Fruit fly (Drosophila melanogaster): ENCODE measurements around the gene CG10185.

DNA sequence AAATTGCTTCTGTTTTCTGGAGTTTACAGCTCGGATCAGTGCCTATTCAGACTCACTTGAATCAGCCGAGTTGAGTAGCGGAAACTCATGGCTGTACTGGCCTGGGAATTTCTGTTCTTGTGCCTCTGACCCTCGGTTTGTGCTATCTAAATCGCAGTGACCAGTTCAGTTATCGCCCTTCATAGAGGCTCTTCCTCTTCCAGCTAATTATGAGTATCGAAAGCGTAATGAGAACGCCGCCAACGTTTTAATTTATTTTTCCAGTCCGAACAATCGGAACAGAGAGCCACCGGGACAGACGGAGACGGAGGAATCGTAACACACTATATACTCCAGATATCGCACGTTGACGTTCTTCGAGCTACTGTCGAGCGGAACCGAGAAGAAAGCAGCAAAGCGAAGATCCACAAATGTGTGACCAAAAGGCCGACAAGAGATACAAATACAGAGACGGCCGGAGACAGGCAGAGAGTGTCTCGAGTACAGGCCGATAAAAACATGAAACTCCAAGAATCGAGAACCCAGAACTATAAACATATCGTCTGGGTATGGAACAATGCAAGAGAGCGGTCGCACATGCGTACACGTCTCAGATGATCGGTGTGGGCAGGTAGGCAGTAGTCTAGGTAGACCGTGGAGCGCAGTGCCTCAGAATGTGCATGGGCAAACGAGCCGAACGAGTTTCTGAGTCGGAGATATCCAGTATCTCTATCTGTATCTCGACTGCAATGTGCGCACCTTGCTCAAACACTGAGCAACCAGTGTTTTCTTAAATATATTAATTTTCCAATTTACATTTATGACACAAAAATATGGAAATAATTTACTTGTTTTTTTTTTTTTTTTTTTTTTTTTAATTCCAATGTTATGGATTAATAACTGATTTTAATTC lies 4.5 kb upstream of the CG10185 start:
- TF ChIP-seq psq (optimal IDR thresholded peaks at IDR 0.05) (no peak), Sin3A (optimal IDR thresholded peaks at IDR 0.05) (no peak), insv (optimal IDR thresholded peaks at IDR 0.05) (no peak), ttk (optimal IDR thresholded peaks at IDR 0.05) (no peak), Myc (optimal IDR thresholded peaks at IDR 0.05) (no peak), h (optimal IDR thresholded peaks at IDR 0.05) (no peak)

Data from Kc167 (cell line).